Worm (Caenorhabditis elegans) whole organism, midembryonic: ENCODE measurements around the gene F59B1.8.

Experiments used
- cog-1 ChIP-seq: sonication (generic microtip); optimal IDR thresholded peaks from 2 replicates; lab custom pipeline; 2016; ENCODE audit warnings: missing genetic modification characterization, missing compliant biosample characterization
- flt-1 ChIP-seq: fragments of 200-800 bp; sonication (Bioruptor generic); IDR thresholded peaks from 2 replicates; pipeline ENCODE4 v1.3.6; 2022; ENCODE audit warnings: missing genetic modification characterization, missing compliant biosample characterization
- med-1 ChIP-seq: sonication (generic microtip); optimal IDR thresholded peaks from 2 replicates; lab custom pipeline; 2017; ENCODE audit warnings: missing genetic modification characterization, mild to moderate bottlenecking, missing compliant biosample characterization, antibody characterized with exemption, missing genetic modification reagents; ENCODE audit not compliant: insufficient read depth

ce11 chrV:3613042-3613441, 31.0 kb downstream of the F59B1.8 start:
- no peak for TF ChIP-seq flt-1 (GFP tag; lab: Robert Waterston, UW)
- no peak for TF ChIP-seq cog-1
- TF ChIP-seq med-1 = no peak
